Comparison of ENCODE assay signal across 3 fruit fly cellular contexts in genomic region chr3L:725527-726191, dm6.
TF ChIP-seq lines count a peak whose summit lies in the region.

No protein-coding gene starts in this region.

TF ChIP-seq in whole organism, embryonic, 481 proteins besides CTCF, POLR2A, EP300 and RAD21 (continued from another document and continues in another):
- TF ChIP-seq org-1 (GFP tag; optimal IDR thresholded peaks at IDR 0.05; lab: Kevin White, UChicago) (peak; percentile 63), CG3726 (GFP tag; IDR thresholded peaks at IDR 0.05; lab: Robert Waterston, UW) (peak; percentile 69; the same call in 2 of the 3 replicates), tll (GFP tag; optimal IDR thresholded peaks at IDR 0.05; lab: Kevin White, UChicago) (no peak), nau (GFP tag; optimal IDR thresholded peaks at IDR 0.05; lab: Kevin White, UChicago) (no peak), sob (GFP tag; IDR thresholded peaks at IDR 0.05; lab: Robert Waterston, UW) (peak; percentile 10; the same call in 1 of the 2 replicates), CG10321 (GFP tag; IDR thresholded peaks at IDR 0.05; lab: Robert Waterston, UW) (no peak), kay (GFP tag; optimal IDR thresholded peaks at IDR 0.05; lab: Kevin White, UChicago) (peak; percentile 8), cas (GFP tag; IDR thresholded peaks at IDR 0.05; lab: Robert Waterston, UW) (no peak), CG12236 (GFP tag; optimal IDR thresholded peaks at IDR 0.05; lab: Kevin White, UChicago) (peak; percentile 77), bbx (GFP tag; IDR thresholded peaks at IDR 0.05; lab: Robert Waterston, UW; ENCODE audit: partially characterized antibody) (no peak), Oli (tag; optimal IDR thresholded peaks at IDR 0.05; lab: Kevin White, UChicago) (peak; percentile 74), Med (GFP tag; lab: Kevin White, UChicago) (peak; percentile 90), Drgx (GFP tag; IDR thresholded peaks at IDR 0.05; lab: Robert Waterston, UW) (0 out of 2 replicates have a peak, but pooled peaks have one; percentile 8), crol (GFP tag; IDR thresholded peaks at IDR 0.05; lab: Robert Waterston, UW) (peak; percentile 90), Hmr (GFP tag; optimal IDR thresholded peaks at IDR 0.05; lab: Kevin White, UChicago) (no peak), az2 (GFP tag; optimal IDR thresholded peaks at IDR 0.05; lab: Kevin White, UChicago) (peak; percentile 86), yki (optimal IDR thresholded peaks at IDR 0.05; lab: Kevin White, UChicago) (no peak), Fer3 (tag; optimal IDR thresholded peaks at IDR 0.05; lab: Kevin White, UChicago) (no peak), rib (GFP tag; IDR thresholded peaks at IDR 0.05; lab: Robert Waterston, UW) (no peak), ken (GFP tag; IDR thresholded peaks at IDR 0.05; lab: Robert Waterston, UW) (peak; percentile 74; the same call in 2 of the 3 replicates), Dref (GFP tag; IDR thresholded peaks at IDR 0.05; lab: Robert Waterston, UW) (no peak), ERR (GFP tag; optimal IDR thresholded peaks at IDR 0.05; lab: Kevin White, UChicago) (no peak), CG42726 (GFP tag; IDR thresholded peaks at IDR 0.05; lab: Robert Waterston, UW; ENCODE audit: partially characterized antibody) (no peak), zfh1 (GFP tag; IDR thresholded peaks at IDR 0.05; lab: Robert Waterston, UW) (peak; percentile 98), CG7372 (GFP tag; IDR thresholded peaks at IDR 0.05; lab: Robert Waterston, UW) (no peak), CG8359 (GFP tag; optimal IDR thresholded peaks at IDR 0.05; lab: Kevin White, UChicago; ENCODE audit: borderline replicate concordance) (peak; percentile 69), CG9215 (GFP tag; IDR thresholded peaks at IDR 0.05; lab: Robert Waterston, UW) (peak; percentile 33; the same call in 1 of the 2 replicates), dpn (GFP tag; optimal IDR thresholded peaks at IDR 0.05; lab: Kevin White, UChicago) (peak; percentile 68 to 76), Nf-YB (GFP tag; optimal IDR thresholded peaks at IDR 0.05; lab: Kevin White, UChicago) (peak; percentile 65), CkIIα-i1 (GFP tag; IDR thresholded peaks at IDR 0.05; lab: Robert Waterston, UW) (no peak), Jarid2 (GFP tag; optimal IDR thresholded peaks at IDR 0.05; lab: Kevin White, UChicago) (peak; percentile 27), CG2889 (GFP tag; IDR thresholded peaks at IDR 0.05; lab: Robert Waterston, UW) (0 out of 3 replicates have a peak, but pooled peaks have one; percentile 39), caup (GFP tag; optimal IDR thresholded peaks at IDR 0.05; lab: Kevin White, UChicago; ENCODE audit: severe bottlenecking) (no peak), Lpt (GFP tag; optimal IDR thresholded peaks at IDR 0.05; lab: Kevin White, UChicago) (no peak), Awh (GFP tag; IDR thresholded peaks at IDR 0.05; lab: Robert Waterston, UW) (peak; percentile 54), ara (GFP tag; IDR thresholded peaks at IDR 0.05; lab: Robert Waterston, UW) (peak; percentile 96), dm (GFP tag; optimal IDR thresholded peaks at IDR 0.05; lab: Kevin White, UChicago) (peak; percentile 60), wor (GFP tag; IDR thresholded peaks at IDR 0.05; lab: Robert Waterston, UW) (peak; percentile 58; the same call in 1 of the 2 replicates), CoRest (tag; optimal IDR thresholded peaks at IDR 0.05; lab: Kevin White, UChicago) (peak; percentile 73), lilli (GFP tag; optimal IDR thresholded peaks at IDR 0.05; lab: Kevin White, UChicago) (peak; percentile 71), CG8089 (GFP tag; optimal IDR thresholded peaks at IDR 0.05; lab: Kevin White, UChicago) (peak; percentile 87), inv (GFP tag; IDR thresholded peaks at IDR 0.05; lab: Robert Waterston, UW; ENCODE audit: partially characterized antibody) (no peak), pfk (GFP tag; optimal IDR thresholded peaks at IDR 0.05; lab: Kevin White, UChicago) (no peak)

TF ChIP-seq in whole organism, prepupa, 60 proteins besides CTCF, POLR2A, EP300 and RAD21 (continued from another document):
- TF ChIP-seq CG16779 (tag; optimal IDR thresholded peaks at IDR 0.05; lab: Kevin White, UChicago) (no peak), achi (GFP tag; optimal IDR thresholded peaks at IDR 0.05; lab: Kevin White, UChicago) (peak; percentile 76), Sox102F (GFP tag; optimal IDR thresholded peaks at IDR 0.05; lab: Kevin White, UChicago) (peak; percentile 89), CG32006 (GFP tag; optimal IDR thresholded peaks at IDR 0.05; lab: Kevin White, UChicago) (peak; percentile 26), ss (GFP tag; optimal IDR thresholded peaks at IDR 0.05; lab: Kevin White, UChicago) (peak; percentile 54 to 70), CG8119 (GFP tag; IDR thresholded peaks at IDR 0.05; lab: Robert Waterston, UW) (0 out of 3 replicates have a peak, but pooled peaks have one; percentile 21), CG34406 (GFP tag; optimal IDR thresholded peaks at IDR 0.05; lab: Kevin White, UChicago) (peak; percentile 79), Blimp-1 (GFP tag; optimal IDR thresholded peaks at IDR 0.05; lab: Kevin White, UChicago) (peak; percentile 64), net (GFP tag; optimal IDR thresholded peaks at IDR 0.05; lab: Kevin White, UChicago) (peak; percentile 44), svp (GFP tag; lab: Kevin White, UChicago) (peak; percentile 95), Eip93F (GFP tag; optimal IDR thresholded peaks at IDR 0.05; lab: Kevin White, UChicago) (no peak), topi (GFP tag; optimal IDR thresholded peaks at IDR 0.05; lab: Kevin White, UChicago) (peak; percentile 91), OdsH (GFP tag; optimal IDR thresholded peaks at IDR 0.05; lab: Kevin White, UChicago) (peak; percentile 78), CG11294 (GFP tag; IDR thresholded peaks at IDR 0.05; lab: Robert Waterston, UW) (no peak), pdm3 (GFP tag; optimal IDR thresholded peaks at IDR 0.05; lab: Kevin White, UChicago) (peak; percentile 78), eg (GFP tag; IDR thresholded peaks at IDR 0.05; lab: Robert Waterston, UW) (0 out of 3 replicates have a peak, but pooled peaks have one; percentile 14), fd85E (GFP tag; optimal IDR thresholded peaks at IDR 0.05; lab: Kevin White, UChicago) (no peak), CG6808 (GFP tag; optimal IDR thresholded peaks at IDR 0.05; lab: Kevin White, UChicago) (peak; percentile 61), Ets96B (tag; optimal IDR thresholded peaks at IDR 0.05; lab: Kevin White, UChicago) (peak; percentile 74), CG10669 (GFP tag; optimal IDR thresholded peaks at IDR 0.05; lab: Kevin White, UChicago) (peak; percentile 73), dac (GFP tag; optimal IDR thresholded peaks at IDR 0.05; lab: Kevin White, UChicago) (no peak), fd59A (GFP tag; optimal IDR thresholded peaks at IDR 0.05; lab: Kevin White, UChicago) (peak; percentile 49), CG8632 (GFP tag; optimal IDR thresholded peaks at IDR 0.05; lab: Kevin White, UChicago) (peak; percentile 64), spab (GFP tag; optimal IDR thresholded peaks at IDR 0.05; lab: Kevin White, UChicago) (peak; percentile 63), CG3919 (GFP tag; optimal IDR thresholded peaks at IDR 0.05; lab: Kevin White, UChicago) (peak; percentile 83), Hr39 (GFP tag; optimal IDR thresholded peaks at IDR 0.05; lab: Kevin White, UChicago) (peak; percentile 92), esn (GFP tag; optimal IDR thresholded peaks at IDR 0.05; lab: Kevin White, UChicago) (peak; percentile 93), CG6792 (GFP tag; optimal IDR thresholded peaks at IDR 0.05; lab: Kevin White, UChicago) (peak; percentile 84), Ets21C (GFP tag; optimal IDR thresholded peaks at IDR 0.05; lab: Kevin White, UChicago) (peak; percentile 84), CG31627 (GFP tag; optimal IDR thresholded peaks at IDR 0.05; lab: Kevin White, UChicago) (peak; percentile 92), Hr38 (GFP tag; optimal IDR thresholded peaks at IDR 0.05; lab: Kevin White, UChicago) (no peak), CG1621 (tag; optimal IDR thresholded peaks at IDR 0.05; lab: Kevin White, UChicago) (peak; percentile 72), CG6854 (GFP tag; optimal IDR thresholded peaks at IDR 0.05; lab: Kevin White, UChicago) (peak; percentile 58), fkh (GFP tag; optimal IDR thresholded peaks at IDR 0.05; lab: Kevin White, UChicago) (no peak), CG3032 (tag; optimal IDR thresholded peaks at IDR 0.05; lab: Kevin White, UChicago) (peak; percentile 57), cyc (GFP tag; optimal IDR thresholded peaks at IDR 0.05; lab: Kevin White, UChicago) (peak; percentile 91), Hr4 (GFP tag; optimal IDR thresholded peaks at IDR 0.05; lab: Kevin White, UChicago) (peak; percentile 32)

TF ChIP-seq in whole organism, wandering third instar larva, 38 proteins besides CTCF, POLR2A, EP300 and RAD21 (continued from another document):
- no peak for TF ChIP-seq dl (GFP tag; optimal IDR thresholded peaks at IDR 0.05; lab: Kevin White, UChicago; ENCODE audit: insufficient read depth in 1 of 2, partially characterized antibody in 2 of 2)
- peak; percentile 64 for TF ChIP-seq woc (GFP tag; optimal IDR thresholded peaks at IDR 0.05; lab: Kevin White, UChicago)
- peak; percentile 85 for TF ChIP-seq Hnf4 (GFP tag; optimal IDR thresholded peaks at IDR 0.05; lab: Kevin White, UChicago)
- no peak for TF ChIP-seq Dfd (GFP tag; optimal IDR thresholded peaks at IDR 0.05; lab: Kevin White, UChicago)
- TF ChIP-seq Rel (GFP tag; optimal IDR thresholded peaks at IDR 0.05; lab: Kevin White, UChicago), result no peak
- TF ChIP-seq Rel (tag; optimal IDR thresholded peaks at IDR 0.05; lab: Kevin White, UChicago), result peak; percentile 85
